Fruit fly (Drosophila melanogaster) whole organism, embryonic: ENCODE measurements around the gene Miga.

Source experiments
- ATbp ChIP-seq: fragments of 200-800 bp; sonication (Bioruptor generic); optimal IDR thresholded peaks from 2 replicates; lab custom pipeline; 2017; ENCODE audit warnings: missing biosample characterization, mild to moderate bottlenecking, missing genetic modification characterization, missing genetic modification reagents
- Bdp1 ChIP-seq: fragments of 200-800 bp; sonication (Bioruptor generic); optimal IDR thresholded peaks from 3 replicates; lab custom pipeline; 2016; ENCODE audit warnings: missing biosample characterization, missing genetic modification characterization
- BtbVII ChIP-seq: fragments of 200-800 bp; sonication (Bioruptor generic); optimal IDR thresholded peaks from 3 replicates; lab custom pipeline; 2017; ENCODE audit warnings: missing biosample characterization, mild to moderate bottlenecking, missing genetic modification characterization
- CG10267 ChIP-seq: fragments of 200-800 bp; sonication (Bioruptor generic); optimal IDR thresholded peaks from 2 replicates; lab custom pipeline; 2018; ENCODE audit warnings: missing biosample characterization, mild to moderate bottlenecking, missing genetic modification characterization, moderate library complexity
- CG10366 ChIP-seq: fragments of 200-800 bp; sonication (Bioruptor generic); IDR thresholded peaks from 2 replicates; pipeline ENCODE4 v1.3.6; 2022; ENCODE audit warnings: missing biosample characterization, missing genetic modification characterization
- CG18476 ChIP-seq: fragments of 200-800 bp; sonication (Bioruptor generic); optimal IDR thresholded peaks from 2 replicates; lab custom pipeline; 2016; ENCODE audit warnings: missing biosample characterization, mild to moderate bottlenecking, missing genetic modification characterization
- CG2202 ChIP-seq: fragments of 200-800 bp; sonication (Bioruptor generic); optimal IDR thresholded peaks from 2 replicates; lab custom pipeline; 2018; ENCODE audit warnings: missing biosample characterization, mild to moderate bottlenecking, missing genetic modification characterization
- CG31224 ChIP-seq: fragments of 200-800 bp; sonication (Bioruptor generic); IDR thresholded peaks from 2 replicates; pipeline ENCODE4 v1.3.6; 2022; ENCODE audit warnings: missing biosample characterization, missing genetic modification characterization
- CG31365 ChIP-seq: fragments of 200-800 bp; sonication (Bioruptor generic); optimal IDR thresholded peaks from 2 replicates; lab custom pipeline; 2018; ENCODE audit warnings: missing biosample characterization, mild to moderate bottlenecking, missing genetic modification characterization
- CG3163 ChIP-seq: fragments of 200-800 bp; sonication (Bioruptor generic); optimal IDR thresholded peaks from 3 replicates; lab custom pipeline; 2016; ENCODE audit warnings: missing biosample characterization, missing genetic modification characterization
- CG4282 ChIP-seq: fragments of 200-800 bp; sonication (Bioruptor generic); optimal IDR thresholded peaks from 2 replicates; lab custom pipeline; 2016; ENCODE audit warnings: missing biosample characterization, missing genetic modification characterization
- CG4360 ChIP-seq: fragments of 200-800 bp; sonication (Bioruptor generic); IDR thresholded peaks from 2 replicates; pipeline ENCODE4 v1.3.6; 2022; ENCODE audit warnings: missing biosample characterization, missing genetic modification characterization
- CG6689 ChIP-seq: fragments of 200-800 bp; sonication (Bioruptor generic); IDR thresholded peaks from 2 replicates; pipeline ENCODE4 v1.3.6; 2022; ENCODE audit warnings: missing biosample characterization, missing genetic modification characterization
- CG6791 ChIP-seq: fragments of 200-800 bp; sonication (Bioruptor generic); IDR thresholded peaks from 3 replicates; pipeline ENCODE4 v1.3.6; 2022; ENCODE audit warnings: missing biosample characterization, missing genetic modification characterization; ENCODE audit not compliant: partially characterized antibody
- Dad ChIP-seq: fragments of 200-800 bp; sonication (Bioruptor generic); optimal IDR thresholded peaks from 3 replicates; lab custom pipeline; 2016; ENCODE audit warnings: missing biosample characterization, missing genetic modification characterization
- Dbx ChIP-seq: fragments of 200-800 bp; sonication (Bioruptor generic); IDR thresholded peaks from 3 replicates; pipeline ENCODE4 v1.3.6; 2022; ENCODE audit warnings: missing biosample characterization, missing genetic modification characterization
- Drgx ChIP-seq: fragments of 200-800 bp; sonication (Bioruptor generic); IDR thresholded peaks from 2 replicates; pipeline ENCODE4 v1.3.6; 2022; ENCODE audit warnings: missing biosample characterization, missing genetic modification characterization
- ERR ChIP-seq: fragments of 200-800 bp; sonication (Bioruptor generic); optimal IDR thresholded peaks from 2 replicates; lab custom pipeline; 2016; ENCODE audit warnings: missing biosample characterization, missing genetic modification characterization
- Fer2 ChIP-seq: fragments of 200-800 bp; sonication (Bioruptor generic); optimal IDR thresholded peaks from 2 replicates; lab custom pipeline; 2018; ENCODE audit warnings: missing biosample characterization, mild to moderate bottlenecking, missing genetic modification characterization, moderate library complexity
- HLH3B ChIP-seq: fragments of 200-800 bp; sonication (Bioruptor generic); IDR thresholded peaks from 2 replicates; pipeline ENCODE4 v1.3.6; 2022; ENCODE audit warnings: missing biosample characterization, missing genetic modification characterization
- Hmx ChIP-seq: fragments of 200-800 bp; sonication (Bioruptor generic); optimal IDR thresholded peaks from 2 replicates; lab custom pipeline; 2016; ENCODE audit warnings: missing biosample characterization, missing genetic modification characterization
- Hsf ChIP-seq: fragments of 200-800 bp; sonication (Bioruptor generic); optimal IDR thresholded peaks from 3 replicates; lab custom pipeline; 2016; ENCODE audit warnings: missing biosample characterization, missing genetic modification characterization
- MESR4 ChIP-seq: fragments of 200-800 bp; sonication (Bioruptor generic); optimal IDR thresholded peaks from 2 replicates; lab custom pipeline; 2018; ENCODE audit warnings: missing biosample characterization, mild to moderate bottlenecking, missing genetic modification characterization, moderate library complexity
- MTF-1 ChIP-seq: fragments of 200-800 bp; sonication (Bioruptor generic); optimal IDR thresholded peaks from 2 replicates; lab custom pipeline; 2018; ENCODE audit warnings: missing biosample characterization, mild to moderate bottlenecking, missing genetic modification characterization, borderline replicate concordance
- Meics ChIP-seq: fragments of 200-800 bp; sonication (Bioruptor generic); optimal IDR thresholded peaks from 2 replicates; lab custom pipeline; 2017; ENCODE audit warnings: missing biosample characterization, mild to moderate bottlenecking, missing genetic modification characterization
- Ravus ChIP-seq: fragments of 200-800 bp; sonication (Bioruptor generic); IDR thresholded peaks from 2 replicates; pipeline ENCODE4 v1.3.6; 2022; ENCODE audit warnings: missing biosample characterization, missing genetic modification characterization
- Sox100B ChIP-seq: fragments of 200-800 bp; sonication (Bioruptor generic); optimal IDR thresholded peaks from 3 replicates; lab custom pipeline; 2018; ENCODE audit warnings: missing biosample characterization, mild to moderate bottlenecking, missing genetic modification characterization
- Spps ChIP-seq: fragments of 200-800 bp; sonication (Bioruptor generic); optimal IDR thresholded peaks from 2 replicates; lab custom pipeline; 2018; ENCODE audit warnings: missing biosample characterization, mild to moderate bottlenecking, missing genetic modification characterization
- Stat92E ChIP-seq, 3 experiments: fragments of >200 bp in 2 of 3; fragments of 200-800 bp in 1 of 3; sonication (Bioruptor generic) in 1 of 3; optimal IDR thresholded peaks; 2 replicates each; lab custom pipeline; 2017 to 2019; ENCODE audit warnings: missing biosample characterization in 3 of 3, missing genetic modification characterization in 3 of 3, mild to moderate bottlenecking in 1 of 3, moderate library complexity in 1 of 3
- Vsx1 ChIP-seq: fragments of 200-800 bp; sonication (Bioruptor generic); optimal IDR thresholded peaks from 2 replicates; lab custom pipeline; 2017; ENCODE audit warnings: missing biosample characterization, mild to moderate bottlenecking, missing genetic modification characterization, missing genetic modification reagents
- YL-1 ChIP-seq: fragments of 200-800 bp; sonication (Bioruptor generic); optimal IDR thresholded peaks from 3 replicates; lab custom pipeline; 2017; ENCODE audit warnings: missing biosample characterization, mild to moderate bottlenecking, missing genetic modification characterization
- abd-A ChIP-seq: fragments of 200-800 bp; sonication (Bioruptor generic); optimal IDR thresholded peaks from 3 replicates; lab custom pipeline; 2019; ENCODE audit warnings: missing biosample characterization, mild to moderate bottlenecking, missing genetic modification characterization, moderate library complexity
- cato ChIP-seq: fragments of 200-800 bp; sonication (Bioruptor generic); optimal IDR thresholded peaks from 2 replicates; lab custom pipeline; 2016; ENCODE audit warnings: missing biosample characterization, missing genetic modification characterization, borderline replicate concordance
- crp ChIP-seq, 2 experiments: fragments of 200-800 bp; sonication (Bioruptor generic); optimal IDR thresholded peaks; 2 replicates in 1 of 2; 3 replicates in 1 of 2; lab custom pipeline; 2017; ENCODE audit warnings: missing biosample characterization in 2 of 2, missing genetic modification characterization in 2 of 2, mild to moderate bottlenecking in 1 of 2, moderate library complexity in 1 of 2
- dan ChIP-seq: fragments of 200-800 bp; sonication (Bioruptor generic); IDR thresholded peaks from 2 replicates; pipeline ENCODE4 v1.3.6; 2022; ENCODE audit warnings: missing biosample characterization, missing genetic modification characterization
- danr ChIP-seq: fragments of 200-800 bp; sonication (Bioruptor generic); IDR thresholded peaks from 2 replicates; pipeline ENCODE4 v1.3.6; 2022; ENCODE audit warnings: missing biosample characterization, missing genetic modification characterization
- dpn ChIP-seq, 2 experiments: fragments of 200-800 bp; sonication (Bioruptor generic); optimal IDR thresholded peaks; 3 replicates each; lab custom pipeline; 2016; ENCODE audit warnings: missing biosample characterization in 2 of 2, missing genetic modification characterization in 2 of 2
- eyg ChIP-seq: fragments of 200-800 bp; sonication (Bioruptor generic); optimal IDR thresholded peaks from 3 replicates; lab custom pipeline; 2016; ENCODE audit warnings: missing biosample characterization, missing genetic modification characterization
- jumu ChIP-seq: fragments of 200-800 bp; sonication (Bioruptor generic); optimal IDR thresholded peaks from 3 replicates; lab custom pipeline; 2016; ENCODE audit warnings: missing biosample characterization, missing genetic modification characterization
- kay ChIP-seq: fragments of 200-800 bp; sonication (Bioruptor generic); optimal IDR thresholded peaks from 2 replicates; lab custom pipeline; 2016; ENCODE audit warnings: missing biosample characterization, missing genetic modification characterization
- knrl ChIP-seq: fragments of 200-800 bp; sonication (Bioruptor generic); IDR thresholded peaks from 3 replicates; pipeline ENCODE4 v1.3.6; 2022; ENCODE audit warnings: missing biosample characterization, missing genetic modification characterization; ENCODE audit not compliant: partially characterized antibody
- otp ChIP-seq: fragments of 200-800 bp; sonication (Bioruptor generic); IDR thresholded peaks from 3 replicates; pipeline ENCODE4, ENCODE4 v1.3.6; 2022; ENCODE audit warnings: missing biosample characterization, missing genetic modification characterization
- pzg ChIP-seq: fragments of 200-800 bp; sonication (Bioruptor generic); optimal IDR thresholded peaks from 3 replicates; lab custom pipeline; 2018; ENCODE audit warnings: missing biosample characterization, mild to moderate bottlenecking, missing genetic modification characterization, moderate library complexity
- sima ChIP-seq: fragments of 200-800 bp; sonication (Bioruptor generic); optimal IDR thresholded peaks from 2 replicates; lab custom pipeline; 2016; ENCODE audit warnings: missing biosample characterization, missing genetic modification characterization
- sqz ChIP-seq: fragments of 200-800 bp; sonication (Bioruptor generic); optimal IDR thresholded peaks from 3 replicates; lab custom pipeline; 2018; ENCODE audit warnings: missing biosample characterization, mild to moderate bottlenecking, missing genetic modification characterization
- tll ChIP-seq, 2 experiments: fragments of 200-800 bp in 1 of 2; fragments of >200 bp in 1 of 2; sonication (Bioruptor generic) in 1 of 2; optimal IDR thresholded peaks; 2 replicates each; lab custom pipeline; 2017 to 2019; ENCODE audit warnings: missing biosample characterization in 2 of 2, missing genetic modification characterization in 2 of 2, mild to moderate bottlenecking in 1 of 2, moderate library complexity in 1 of 2
- vfl ChIP-seq: fragments of 200-800 bp; sonication (Bioruptor generic); optimal IDR thresholded peaks from 2 replicates; lab custom pipeline; 2016; ENCODE audit warnings: missing biosample characterization, missing genetic modification characterization
- wor ChIP-seq: fragments of 200-800 bp; sonication (Bioruptor generic); IDR thresholded peaks from 2 replicates; pipeline ENCODE4 v1.3.6; 2022; ENCODE audit warnings: missing biosample characterization, missing genetic modification characterization
- zfh2 ChIP-seq: fragments of 200-800 bp; sonication (Bioruptor generic); optimal IDR thresholded peaks from 2 replicates; lab custom pipeline; 2016; ENCODE audit warnings: missing biosample characterization, missing genetic modification characterization

The Miga gene

DNA sequence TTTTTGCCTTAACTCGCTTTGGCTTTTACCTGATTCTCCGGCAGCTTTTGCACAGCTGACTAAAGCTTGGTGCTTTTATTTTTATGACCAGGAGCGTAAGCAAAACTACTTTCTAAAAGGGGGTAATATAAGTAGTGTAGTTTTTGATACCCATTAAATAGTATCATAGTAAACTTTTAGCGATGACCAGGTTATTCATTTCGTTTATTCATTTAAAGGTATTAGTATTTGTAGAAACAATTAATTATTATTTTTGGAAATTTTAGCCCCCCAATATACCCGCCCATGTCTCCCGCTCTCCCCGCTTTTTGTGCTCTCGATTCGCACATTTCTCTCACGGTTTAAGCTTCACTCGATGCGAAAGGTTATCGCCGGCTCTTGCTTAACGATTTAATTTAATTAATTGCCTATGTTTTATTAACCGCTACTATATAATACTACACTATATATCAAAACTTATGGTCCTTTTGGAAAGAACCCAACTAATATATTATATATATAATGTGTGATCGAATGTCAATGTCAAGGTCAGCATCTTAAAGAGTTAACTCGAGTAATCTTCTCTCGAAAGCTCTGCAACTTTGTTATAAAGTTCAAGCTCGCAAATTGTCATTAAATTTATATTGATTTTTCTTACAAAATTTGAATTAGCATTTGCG, 26.9 kb upstream of the Miga start, which contains the start of gene Sptr (continued):
- TF ChIP-seq CG3163 (peak; percentile 46), CG10267 (tag; lab: Kevin White, UChicago) (peak; percentile 71), jumu (GFP tag; lab: Kevin White, UChicago) (peak; percentile 55), pzg (GFP tag; lab: Kevin White, UChicago) (peak; percentile 12), BtbVII (GFP tag; lab: Kevin White, UChicago) (peak; percentile 93), vfl (peak; percentile 82), Vsx1 (GFP tag; lab: Kevin White, UChicago) (peak; percentile 69), eyg (peak; percentile 67), MTF-1 (peak; percentile 51), cato (GFP tag; lab: Kevin White, UChicago) (peak; percentile 43), MESR4 (GFP tag; lab: Kevin White, UChicago) (no peak), Hsf (GFP tag; lab: Kevin White, UChicago) (peak; percentile 85), Sox100B (GFP tag; lab: Kevin White, UChicago) (peak; percentile 72), CG2202 (tag; lab: Kevin White, UChicago) (no peak), Hmx (GFP tag; lab: Kevin White, UChicago) (peak; percentile 65), Meics (peak; percentile 94), ERR (GFP tag; lab: Kevin White, UChicago) (peak; percentile 70), Stat92E (GFP tag; optimal IDR thresholded peaks at IDR 0.05; lab: Kevin White, UChicago) (no peak), Spps (tag; lab: Kevin White, UChicago) (peak; percentile 3), CG6689 (GFP tag; lab: Robert Waterston, UW) (peak; percentile 89), CG31365 (peak; percentile 55), dan (GFP tag; lab: Robert Waterston, UW) (no peak), sima (peak; percentile 16), kay (GFP tag; lab: Kevin White, UChicago) (peak; percentile 66), Drgx (GFP tag; lab: Robert Waterston, UW) (peak; percentile 95), CG31224 (peak; percentile 82), abd-A (tag; lab: Kevin White, UChicago) (peak; percentile 66), CG18476 (GFP tag; lab: Kevin White, UChicago) (peak; percentile 81), wor (GFP tag; lab: Robert Waterston, UW) (peak; percentile 67), ATbp (GFP tag; lab: Kevin White, UChicago) (peak; percentile 80), CG6791 (no peak), CG10366 (GFP tag; lab: Robert Waterston, UW) (peak; percentile 87), sqz (GFP tag; lab: Kevin White, UChicago) (no peak), CG4282 (GFP tag; lab: Kevin White, UChicago) (peak; percentile 7), YL-1 (GFP tag; lab: Kevin White, UChicago) (peak; percentile 43), otp (GFP tag; lab: Robert Waterston, UW) (peak; percentile 83), Dad (peak; percentile 66), Bdp1 (GFP tag; lab: Kevin White, UChicago) (peak; percentile 55), Ravus (GFP tag; lab: Robert Waterston, UW) (peak; percentile 61), tll (GFP tag; optimal IDR thresholded peaks at IDR 0.05; lab: Kevin White, UChicago) (no peak), Dbx (GFP tag; lab: Robert Waterston, UW) (peak; percentile 91), danr (peak; percentile 85), dpn (GFP tag; optimal IDR thresholded peaks at IDR 0.05; lab: Kevin White, UChicago) (peak; percentile 85 to 86), knrl (GFP tag; lab: Robert Waterston, UW) (no peak), HLH3B (GFP tag; lab: Robert Waterston, UW) (peak; percentile 92), CG4360 (GFP tag; lab: Robert Waterston, UW) (peak; percentile 34; the same call in 1 of the 2 replicates), crp (GFP tag; optimal IDR thresholded peaks at IDR 0.05; lab: Kevin White, UChicago) (peak in 1 of 2 experiments; percentile 69), zfh2 (GFP tag; lab: Kevin White, UChicago) (peak; percentile 84), Fer2 (tag; lab: Kevin White, UChicago) (peak; percentile 80)
